Worm (Caenorhabditis elegans) whole organism, young adult: ENCODE measurements around the gene mlk-1.
A peak's percentile ranks its signal among the peaks of the same experiment; 100 is the strongest.

Experiments
- B0261.1 ChIP-seq: sonication (generic microtip); optimal IDR thresholded peaks from 2 replicates; lab custom pipeline; 2016; ENCODE audit warnings: mild to moderate bottlenecking, missing genetic modification characterization, moderate library complexity, missing compliant biosample characterization
- B0336.3 ChIP-seq: fragments of 200-800 bp; sonication (Bioruptor generic); IDR thresholded peaks from 2 replicates; pipeline ENCODE4 v1.3.6; 2022; ENCODE audit warnings: missing genetic modification characterization, missing compliant biosample characterization
- F23B12.7 ChIP-seq: sonication (generic microtip); optimal IDR thresholded peaks from 2 replicates; lab custom pipeline; 2017; ENCODE audit warnings: missing genetic modification characterization, mild to moderate bottlenecking, missing compliant biosample characterization, antibody characterized with exemption, moderate library complexity; ENCODE audit not compliant: insufficient read depth
- F52B5.7 ChIP-seq: sonication (generic microtip); optimal IDR thresholded peaks from 2 replicates; lab custom pipeline; 2016; ENCODE audit warnings: mild to moderate bottlenecking, missing genetic modification characterization, missing compliant biosample characterization
- F57A8.1 ChIP-seq: fragments of 200-800 bp; sonication (Bioruptor generic); optimal IDR thresholded peaks from 2 replicates; lab custom pipeline; 2018; ENCODE audit warnings: mild to moderate bottlenecking, missing genetic modification characterization, moderate library complexity, missing compliant biosample characterization
- K11D2.4 ChIP-seq: fragments of 200-800 bp; sonication (Bioruptor generic); IDR thresholded peaks from 2 replicates; pipeline ENCODE4 v1.3.6; 2022; ENCODE audit warnings: missing genetic modification reagents, missing genetic modification characterization, missing compliant biosample characterization
- Y95B8A.8 ChIP-seq: fragments of 200-800 bp; sonication (Bioruptor generic); IDR thresholded peaks from 2 replicates; pipeline ENCODE4 v1.3.6; 2022; ENCODE audit warnings: missing genetic modification reagents, missing genetic modification characterization, missing compliant biosample characterization
- ZK185.1 ChIP-seq: sonication (generic microtip); optimal IDR thresholded peaks from 2 replicates; lab custom pipeline; 2016; ENCODE audit warnings: mild to moderate bottlenecking, missing genetic modification characterization, missing compliant biosample characterization; ENCODE audit not compliant: poor library complexity, severe bottlenecking
- akir-1 ChIP-seq: fragments of 200-800 bp; sonication (Bioruptor generic); optimal IDR thresholded peaks from 2 replicates; lab custom pipeline; 2018; ENCODE audit warnings: mild to moderate bottlenecking, missing genetic modification characterization, moderate library complexity, missing compliant biosample characterization
- atf-7 ChIP-seq: sonication (generic microtip); optimal IDR thresholded peaks from 2 replicates; lab custom pipeline; 2017; ENCODE audit warnings: mild to moderate bottlenecking, missing genetic modification characterization, missing compliant biosample characterization
- attf-5 ChIP-seq: fragments of 200-800 bp; sonication (Bioruptor generic); optimal IDR thresholded peaks from 2 replicates; lab custom pipeline; 2018; ENCODE audit warnings: mild to moderate bottlenecking, missing genetic modification characterization, missing compliant biosample characterization
- bed-1 ChIP-seq: fragments of 200-800 bp; sonication (Bioruptor generic); IDR thresholded peaks from 2 replicates; pipeline ENCODE4 v1.3.6; 2022; ENCODE audit warnings: missing genetic modification reagents, missing genetic modification characterization, missing compliant biosample characterization
- cebp-1 ChIP-seq, 2 experiments: fragments of 200-800 bp in 1 of 2; sonication (Bioruptor generic) in 1 of 2; sonication (generic microtip) in 1 of 2; IDR thresholded peaks in 1 of 2; optimal IDR thresholded peaks in 1 of 2; 2 replicates each; pipeline versions ENCODE4 v1.3.6 to Lab custom; 2017 to 2022; ENCODE audit warnings: missing compliant biosample characterization in 2 of 2, missing genetic modification characterization in 2 of 2, mild to moderate bottlenecking in 1 of 2, missing genetic modification reagents in 1 of 2, moderate library complexity in 1 of 2
- ceh-40 ChIP-seq: fragments of 200-800 bp; sonication (Bioruptor generic); IDR thresholded peaks from 2 replicates; pipeline ENCODE4 v1.3.6; 2022; ENCODE audit warnings: missing genetic modification characterization, missing compliant biosample characterization
- ceh-58 ChIP-seq: fragments of 200-800 bp; sonication (Bioruptor generic); IDR thresholded peaks from 2 replicates; pipeline ENCODE4 v1.3.6; 2022; ENCODE audit warnings: missing genetic modification characterization, missing compliant biosample characterization
- chd-7 ChIP-seq: sonication (generic microtip); optimal IDR thresholded peaks from 2 replicates; lab custom pipeline; 2016; ENCODE audit warnings: mild to moderate bottlenecking, missing genetic modification characterization, moderate library complexity, missing compliant biosample characterization
- dpl-1 ChIP-seq: fragments of 150-350 bp; optimal IDR thresholded peaks from 2 replicates; lab custom pipeline; 2014; ENCODE audit warnings: missing biosample characterization, missing genetic modification reagents, missing genetic modification characterization
- efl-1 ChIP-seq: fragments of 150-350 bp; optimal IDR thresholded peaks from 2 replicates; lab custom pipeline; 2014; ENCODE audit warnings: missing biosample characterization, missing genetic modification reagents, missing genetic modification characterization
- egl-44 ChIP-seq: fragments of 200-800 bp; sonication (Bioruptor generic); IDR thresholded peaks from 2 replicates; pipeline ENCODE4 v1.3.6; 2022; ENCODE audit warnings: missing genetic modification reagents, missing genetic modification characterization, missing compliant biosample characterization
- him-1 ChIP-seq: sonication (generic microtip); optimal IDR thresholded peaks from 2 replicates; lab custom pipeline; 2016; ENCODE audit warnings: missing genotype, missing genetic modification reagents, missing genetic modification characterization, missing compliant biosample characterization
- hmg-1.2 ChIP-seq: fragments of 200-800 bp; sonication (Bioruptor generic); IDR thresholded peaks from 2 replicates; pipeline ENCODE4 v1.3.6; 2022; ENCODE audit warnings: missing genetic modification reagents, missing genetic modification characterization, missing compliant biosample characterization
- hmg-20 ChIP-seq: fragments of 200-800 bp; sonication (Bioruptor generic); IDR thresholded peaks from 2 replicates; pipeline ENCODE4 v1.3.6; 2022; ENCODE audit warnings: missing genetic modification reagents, missing genetic modification characterization, missing compliant biosample characterization
- hrde-1 ChIP-seq: sonication (generic microtip); optimal IDR thresholded peaks from 2 replicates; lab custom pipeline; 2016; ENCODE audit warnings: missing genetic modification characterization, mild to moderate bottlenecking, missing compliant biosample characterization, moderate library complexity, missing genotype, missing genetic modification reagents, borderline replicate concordance
- let-526 ChIP-seq: fragments of 200-800 bp; sonication (Bioruptor generic); IDR thresholded peaks from 2 replicates; pipeline ENCODE4 v1.3.6; 2022; ENCODE audit warnings: missing genetic modification reagents, missing genetic modification characterization, missing compliant biosample characterization
- lin-40 ChIP-seq: sonication (generic microtip); optimal IDR thresholded peaks from 2 replicates; lab custom pipeline; 2016; ENCODE audit warnings: missing genetic modification characterization, mild to moderate bottlenecking, missing compliant biosample characterization, missing genotype, missing genetic modification reagents
- lsl-1 ChIP-seq: fragments of 200-800 bp; sonication (Bioruptor generic); optimal IDR thresholded peaks from 2 replicates; lab custom pipeline; 2018; ENCODE audit warnings: mild to moderate bottlenecking, missing genetic modification characterization, moderate library complexity, missing compliant biosample characterization
- madf-10 ChIP-seq: sonication (generic microtip); optimal IDR thresholded peaks from 2 replicates; lab custom pipeline; 2016; ENCODE audit warnings: mild to moderate bottlenecking, missing genetic modification characterization, missing compliant biosample characterization
- mcd-1 ChIP-seq: fragments of 200-800 bp; sonication (Bioruptor generic); IDR thresholded peaks from 2 replicates; pipeline ENCODE4 v1.3.6; 2022; ENCODE audit warnings: missing genetic modification reagents, missing genetic modification characterization, missing compliant biosample characterization
- mes-4 ChIP-seq: sonication (generic microtip); optimal IDR thresholded peaks from 2 replicates; lab custom pipeline; 2016; ENCODE audit warnings: missing genotype, missing genetic modification characterization, missing compliant biosample characterization
- mxl-1 ChIP-seq: sonication (generic microtip); optimal IDR thresholded peaks from 2 replicates; lab custom pipeline; 2016; ENCODE audit warnings: missing genetic modification characterization, missing compliant biosample characterization
- nhr-179 ChIP-seq: sonication (generic microtip); optimal IDR thresholded peaks from 2 replicates; lab custom pipeline; 2016; ENCODE audit warnings: mild to moderate bottlenecking, missing genetic modification characterization, missing compliant biosample characterization
- nhr-90 ChIP-seq: sonication (generic microtip); optimal IDR thresholded peaks from 2 replicates; lab custom pipeline; 2016; ENCODE audit warnings: missing genotype, mild to moderate bottlenecking, missing genetic modification characterization, missing compliant biosample characterization
- rcor-1 ChIP-seq: fragments of 200-800 bp; sonication (Bioruptor generic); IDR thresholded peaks from 2 replicates; pipeline ENCODE4 v1.3.6; 2022; ENCODE audit warnings: missing genetic modification reagents, missing genetic modification characterization, missing compliant biosample characterization
- rec-8 ChIP-seq, 2 experiments: sonication (generic microtip); optimal IDR thresholded peaks; 2 replicates each; lab custom pipeline; 2016; ENCODE audit warnings: mild to moderate bottlenecking in 2 of 2, missing genetic modification characterization in 2 of 2, missing genetic modification reagents in 2 of 2, missing genotype in 2 of 2, missing biosample characterization in 1 of 2, missing compliant biosample characterization in 1 of 2, moderate library complexity in 1 of 2
- repo-1 ChIP-seq: sonication (generic microtip); optimal IDR thresholded peaks from 2 replicates; lab custom pipeline; 2017; ENCODE audit warnings: mild to moderate bottlenecking, missing genetic modification characterization, missing compliant biosample characterization
- sdz-38 ChIP-seq: sonication (generic microtip); optimal IDR thresholded peaks from 2 replicates; lab custom pipeline; 2016; ENCODE audit warnings: missing genotype, missing genetic modification characterization, missing compliant biosample characterization
- snpc-4 ChIP-seq, 5 experiments: fragments of 150-350 bp in 1 of 5; sonication (generic microtip) in 4 of 5; optimal IDR thresholded peaks; 2 replicates each; lab custom pipeline; 2014 to 2018; ENCODE audit warnings: missing genetic modification characterization in 5 of 5, missing biosample characterization in 3 of 5, antibody characterized with exemption in 2 of 5, mild to moderate bottlenecking in 2 of 5, missing compliant biosample characterization in 2 of 5, missing genotype in 2 of 5, moderate library complexity in 2 of 5, missing genetic modification reagents in 1 of 5
- somi-1 ChIP-seq: fragments of 200-800 bp; sonication (Bioruptor generic); optimal IDR thresholded peaks from 2 replicates; lab custom pipeline; 2018; ENCODE audit warnings: mild to moderate bottlenecking, missing genetic modification characterization, missing compliant biosample characterization
- sptf-2 ChIP-seq: fragments of 200-800 bp; sonication (Bioruptor generic); optimal IDR thresholded peaks from 2 replicates; lab custom pipeline; 2018; ENCODE audit warnings: mild to moderate bottlenecking, missing genetic modification characterization, missing compliant biosample characterization
- zfh-2 ChIP-seq: fragments of 200-800 bp; sonication (Bioruptor generic); conservative IDR thresholded peaks from 2 replicates; pipeline ENCODE4 v1.3.6; 2022; ENCODE audit warnings: missing genetic modification reagents, missing genetic modification characterization, missing compliant biosample characterization
- ztf-18 ChIP-seq: sonication (generic microtip); optimal IDR thresholded peaks from 2 replicates; lab custom pipeline; 2016; ENCODE audit warnings: missing genotype, mild to moderate bottlenecking, missing genetic modification characterization, missing compliant biosample characterization

Gene mlk-1

DNA sequence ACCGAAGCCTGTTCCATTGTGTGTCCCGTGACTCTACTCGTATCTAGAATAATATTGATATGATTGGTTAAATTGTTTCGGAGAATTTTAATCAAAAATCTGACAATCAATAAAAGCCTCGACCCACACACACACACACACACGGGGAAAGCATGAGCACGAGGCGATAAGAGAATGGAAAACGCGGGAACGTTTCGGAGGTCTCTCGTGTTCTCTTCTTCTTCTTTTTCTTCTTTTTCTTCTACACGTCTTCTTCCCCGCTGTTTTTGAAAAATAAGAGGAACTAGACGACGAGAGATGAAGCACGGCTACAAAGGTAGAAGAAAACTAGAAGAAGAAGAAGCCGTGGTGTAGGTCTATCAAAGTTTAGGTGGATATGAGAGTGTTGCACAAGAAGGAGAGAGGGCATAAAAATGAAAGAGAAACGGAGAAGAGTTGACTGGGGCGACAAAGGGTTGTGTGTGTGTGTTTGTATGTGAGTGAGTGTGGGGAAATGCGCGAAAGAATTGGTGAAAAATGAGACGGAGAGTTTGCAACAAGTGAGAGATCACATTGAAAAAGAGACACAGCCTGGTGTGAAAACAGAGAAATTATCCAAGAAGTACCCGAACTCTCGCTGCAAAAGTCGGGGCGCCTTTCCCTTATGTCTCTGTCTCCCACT lies at the start of gene mlk-1 (continued):
- TF ChIP-seq akir-1 (GFP tag; lab: Kevin White, UChicago) (no peak), attf-5 (GFP tag; lab: Kevin White, UChicago) (peak; percentile 49), ZK185.1 (peak; percentile 7)

DNA sequence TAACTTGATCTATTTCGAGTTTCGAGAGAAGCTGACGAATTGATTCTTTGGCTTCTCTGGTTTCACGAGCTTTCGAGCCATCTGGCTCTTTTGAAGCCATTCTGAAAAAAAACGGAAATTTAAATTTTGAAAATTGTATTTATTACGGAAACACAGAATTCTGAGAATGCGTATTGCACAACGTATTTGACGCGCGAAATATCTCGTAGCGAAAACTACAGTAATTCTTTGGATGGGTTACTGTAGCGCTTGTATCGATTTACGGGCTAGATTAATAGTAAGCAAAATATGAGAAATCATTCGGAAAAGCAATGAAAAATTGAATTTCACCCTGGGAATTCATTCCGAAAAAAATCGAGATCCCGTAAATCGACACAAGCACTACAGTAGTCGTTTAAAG lies 49.0 kb upstream of the mlk-1 start, which contains the start of gene C04F5.8:
TSS of gene C04F5.8 (minus strand) at position 101 of the 400 bp plus-strand sequence.
- TF ChIP-seq B0336.3 (GFP tag; lab: Robert Waterston, UW) (no peak), lsl-1 (GFP tag; lab: Kevin White, UChicago) (peak; percentile 38)

DNA sequence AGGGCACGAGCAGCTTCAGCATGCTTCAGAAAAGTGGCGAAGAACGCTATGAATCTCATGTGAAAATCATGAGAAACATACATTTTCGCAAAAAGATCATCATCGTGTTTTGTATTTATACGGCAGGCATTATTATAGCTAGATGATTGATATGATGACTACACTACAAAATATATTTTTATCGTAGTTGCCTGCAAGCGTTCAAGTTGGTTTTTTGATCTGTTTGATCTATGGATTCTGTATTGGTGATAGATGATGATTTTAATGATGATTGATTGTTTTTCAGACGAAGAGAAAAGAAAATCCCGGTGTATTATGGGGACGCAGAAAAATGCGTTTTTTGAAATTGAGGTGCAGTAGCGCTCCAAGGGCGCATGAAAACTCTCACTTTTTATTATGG lies 46.1 kb upstream of the mlk-1 start, which contains the start of gene ugt-63:
TSS of gene ugt-63 (minus strand) at position 89 of the 400 bp plus-strand sequence.
- TF ChIP-seq ceh-58 (0 out of 2 replicates have a peak, but pooled peaks have one; percentile 18), rcor-1 (no peak), attf-5 (GFP tag; lab: Kevin White, UChicago) (no peak), cebp-1 (GFP tag; IDR thresholded peaks at IDR 0.05; lab: Robert Waterston, UW) (no peak), cebp-1 (tag; optimal IDR thresholded peaks at IDR 0.05; lab: Kevin White, UChicago) (no peak), atf-7 (tag; lab: Kevin White, UChicago) (no peak), F23B12.7 (no peak), F52B5.7 (tag; lab: Kevin White, UChicago) (no peak)
- TF ChIP-seq, all 124 proteins: peak for 1

DNA sequence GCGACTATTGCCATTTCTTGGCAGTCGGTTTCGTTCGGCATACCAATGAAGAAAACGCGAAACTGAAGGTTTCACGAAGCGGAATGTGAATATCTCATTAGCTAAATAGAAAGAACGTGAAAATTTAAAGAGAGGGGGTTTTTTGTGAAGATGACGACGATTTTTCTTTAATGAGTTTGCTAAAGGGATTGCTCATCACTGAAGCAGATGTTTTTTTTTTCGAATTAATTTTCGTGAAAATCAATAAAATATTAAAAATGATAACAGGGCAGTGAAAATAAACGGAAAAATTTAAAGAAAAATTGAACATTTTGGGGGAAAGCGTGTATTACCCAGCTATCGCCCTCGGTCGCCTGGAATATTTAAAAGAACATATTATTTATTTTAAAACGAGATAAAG lies 43.2 kb upstream of the mlk-1 start, which contains the start of gene srab-3:
TSS of gene srab-3 (minus strand) at position 101 of the 400 bp plus-strand sequence.
- TF ChIP-seq nhr-90 (tag; lab: Kevin White, UChicago), result no peak
- TF ChIP-seq nhr-179 (tag; lab: Kevin White, UChicago), result no peak
- TF ChIP-seq K11D2.4, result no peak
- no peak for TF ChIP-seq F57A8.1 (GFP tag; lab: Kevin White, UChicago)
- no peak for TF ChIP-seq ceh-40 (GFP tag; lab: Robert Waterston, UW)
- no peak for TF ChIP-seq zfh-2 (GFP tag; lab: Robert Waterston, UW)
- no peak for TF ChIP-seq repo-1 (tag; lab: Kevin White, UChicago)
- TF ChIP-seq hmg-20, result no peak
- no peak for TF ChIP-seq Y95B8A.8 (GFP tag; lab: Robert Waterston, UW)
- no peak for TF ChIP-seq sptf-2
- no peak for TF ChIP-seq B0261.1
- TF ChIP-seq hrde-1 (tag; lab: Kevin White, UChicago), result no peak
- TF ChIP-seq lin-40, result no peak
- TF ChIP-seq chd-7, result no peak
- no peak for TF ChIP-seq sdz-38 (tag; lab: Kevin White, UChicago)
- no peak for TF ChIP-seq mcd-1
- TF ChIP-seq hmg-1.2 (GFP tag; lab: Robert Waterston, UW), result no peak
- TF ChIP-seq efl-1, result no peak
- no peak for TF ChIP-seq dpl-1 (GFP tag; lab: Kevin White, UChicago)
- TF ChIP-seq mes-4 (tag; lab: Kevin White, UChicago), result no peak

DNA sequence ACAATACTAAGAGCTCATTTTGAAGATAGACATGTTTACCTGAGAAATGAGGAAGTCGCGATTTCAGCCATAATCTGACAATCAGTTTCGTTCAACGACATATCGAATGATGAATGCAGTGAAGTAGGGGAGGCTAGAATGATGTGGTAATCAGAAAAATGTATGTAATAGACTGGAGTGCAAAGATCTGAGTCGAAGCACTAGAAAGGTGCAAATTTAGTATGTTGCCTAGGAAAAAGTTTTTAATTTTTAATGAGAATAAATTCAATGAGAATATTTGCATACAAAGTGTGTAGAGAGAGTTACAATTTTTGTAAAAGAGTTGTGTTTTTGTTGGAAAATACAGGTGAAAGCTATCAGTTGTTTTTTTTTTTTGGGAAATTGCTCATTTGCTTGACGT lies 40.3 kb upstream of the mlk-1 start, which contains the start of gene srab-2:
TSS of gene srab-2 (minus strand) at position 101 of the 400 bp plus-strand sequence.
- TF ChIP-seq egl-44 (GFP tag; lab: Robert Waterston, UW), result no peak
- no peak for TF ChIP-seq let-526 (GFP tag; lab: Robert Waterston, UW)
- TF ChIP-seq madf-10 (tag; lab: Kevin White, UChicago), result no peak
- no peak for TF ChIP-seq somi-1 (GFP tag; lab: Kevin White, UChicago)
- TF ChIP-seq bed-1 (GFP tag; lab: Robert Waterston, UW), result no peak
- TF ChIP-seq F52B5.7 (tag; lab: Kevin White, UChicago), result no peak
- TF ChIP-seq ztf-18, result no peak
- TF ChIP-seq rec-8 (tag; optimal IDR thresholded peaks at IDR 0.05; lab: Kevin White, UChicago), result no peak
- TF ChIP-seq snpc-4 (GFP tag; optimal IDR thresholded peaks at IDR 0.05; lab: Kevin White, UChicago), result no peak
- TF ChIP-seq snpc-4 (tag; optimal IDR thresholded peaks at IDR 0.05; lab: Kevin White, UChicago), result no peak
- no peak for TF ChIP-seq mxl-1
- TF ChIP-seq him-1 (tag; lab: Kevin White, UChicago), result no peak
